Worm (Caenorhabditis elegans): ENCODE results near the gene hyl-2.

Gene hyl-2

DNA sequence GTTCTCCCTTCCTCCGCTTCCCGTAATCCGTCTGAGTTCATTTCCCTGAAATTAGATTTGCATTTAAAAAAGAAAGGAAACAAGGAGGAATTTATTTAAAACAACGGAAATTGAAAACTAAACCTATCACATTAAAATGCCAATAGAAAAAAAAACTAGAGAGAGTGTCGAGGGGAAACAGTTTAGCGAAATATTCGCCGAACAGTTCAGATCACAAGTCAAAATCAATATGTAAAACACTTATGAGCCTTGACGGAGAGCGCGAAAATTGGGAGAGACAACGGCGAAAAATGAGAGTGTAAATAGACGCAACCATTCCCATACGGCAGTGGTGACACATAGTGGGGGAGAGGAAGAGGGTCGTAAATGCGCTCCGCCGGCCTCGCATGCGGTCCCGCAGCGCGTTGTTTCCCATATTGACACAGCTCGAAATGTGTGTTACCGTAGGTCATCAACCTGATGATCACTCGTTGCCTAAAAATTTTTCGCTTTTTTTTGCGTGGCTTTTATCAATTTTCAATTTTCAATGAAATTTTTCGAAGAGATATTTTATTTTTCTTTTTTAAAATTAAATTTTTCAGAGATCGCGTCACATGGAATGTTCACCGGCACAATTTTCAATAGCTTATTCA lies 12.6 kb upstream of the hyl-2 start, which contains the start of the genes dnj-14 and glit-1 (continued):
- TF ChIP-seq let-607 (tag; optimal IDR thresholded peaks at IDR 0.05) (peak; percentile 74 to 80), T26A5.8 (tag; optimal IDR thresholded peaks at IDR 0.05) (no peak), attf-3 (GFP tag; conservative IDR thresholded peaks at IDR 0.05) (0 out of 2 replicates have a peak, but pooled peaks have one; percentile 11), ceh-100 (GFP tag; IDR thresholded peaks at IDR 0.05) (no peak), tbp1 (GFP tag; optimal IDR thresholded peaks at IDR 0.05) (peak; percentile 63), cebp-1 (GFP tag; IDR thresholded peaks at IDR 0.05) (peak; percentile 52; the same call in 1 of the 2 replicates), cebp-1 (tag; optimal IDR thresholded peaks at IDR 0.05) (peak; percentile 89), let-526 (GFP tag; IDR thresholded peaks at IDR 0.05) (peak; percentile 76; the same call in 1 of the 2 replicates), B0019.2 (GFP tag; conservative IDR thresholded peaks at IDR 0.05) (no peak), Y56A3A.18 (GFP tag; IDR thresholded peaks at IDR 0.05) (0 out of 2 replicates have a peak, but pooled peaks have one; percentile 51), lin-54 (GFP tag; optimal IDR thresholded peaks at IDR 0.05) (peak; percentile 34), rcor-1 (GFP tag; IDR thresholded peaks at IDR 0.05) (peak; percentile 50), nfya-1 (tag; optimal IDR thresholded peaks at IDR 0.05; ENCODE audit: borderline replicate concordance, insufficient read depth) (no peak), lin-26 (GFP tag; IDR thresholded peaks at IDR 0.05) (no peak), fkh-3 (tag; optimal IDR thresholded peaks at IDR 0.05) (no peak), unc-130 (GFP tag; optimal IDR thresholded peaks at IDR 0.05) (no peak), nhr-90 (tag; optimal IDR thresholded peaks at IDR 0.05) (peak; percentile 65), F33H1.4 (GFP tag; IDR thresholded peaks at IDR 0.05) (peak; percentile 79), ztf-3 (GFP tag; optimal IDR thresholded peaks at IDR 0.05) (no peak), unc-62 (GFP tag; optimal IDR thresholded peaks at IDR 0.05) (peak; percentile 51), ztf-18 (tag; optimal IDR thresholded peaks at IDR 0.05) (peak; percentile 57), snpc-3.4 (tag; optimal IDR thresholded peaks at IDR 0.05) (no peak), K11D2.4 (GFP tag; IDR thresholded peaks at IDR 0.05) (peak; percentile 62; the same call in 1 of the 2 replicates), C06A6.2 (GFP tag; conservative IDR thresholded peaks at IDR 0.05) (no peak), hmg-1.2 (GFP tag; IDR thresholded peaks at IDR 0.05) (peak; percentile 71), cebp-2 (GFP tag; IDR thresholded peaks at IDR 0.05) (no peak), snpc-4 (GFP tag; optimal IDR thresholded peaks at IDR 0.05) (no peak), snpc-4 (tag; optimal IDR thresholded peaks at IDR 0.05) (peak in 3 of 4 experiments; percentile 49 to 70 (median 53)), lir-1 (GFP tag; conservative IDR thresholded peaks at IDR 0.05) (peak; percentile 36; the same call in 1 of the 2 replicates), snpc-1.3 (tag; optimal IDR thresholded peaks at IDR 0.05; ENCODE audit: insufficient read depth) (peak; percentile 4), repo-1 (tag; optimal IDR thresholded peaks at IDR 0.05) (peak; percentile 51), ceh-91 (GFP tag; IDR thresholded peaks at IDR 0.05) (no peak), ccch-3 (GFP tag; optimal IDR thresholded peaks at IDR 0.05) (no peak), ztf-22 (GFP tag; optimal IDR thresholded peaks at IDR 0.05) (peak; percentile 19), ets-4 (GFP tag; optimal IDR thresholded peaks at IDR 0.05) (peak; percentile 58), attf-5 (GFP tag; optimal IDR thresholded peaks at IDR 0.05) (peak; percentile 94), sea-2 (GFP tag; IDR thresholded peaks at IDR 0.05) (no peak), B0035.1 (tag; optimal IDR thresholded peaks at IDR 0.05) (no peak), lin-35 (GFP tag; optimal IDR thresholded peaks at IDR 0.05) (peak in 1 of 3 experiments; percentile 58), bed-2 (GFP tag; IDR thresholded peaks at IDR 0.05) (peak; percentile 12; the same call in 1 of the 2 replicates), zfh-2 (GFP tag; conservative IDR thresholded peaks at IDR 0.05) (peak; percentile 96), Y53G8AR.9 (GFP tag; conservative IDR thresholded peaks at IDR 0.05) (0 out of 2 replicates have a peak, but pooled peaks have one; percentile 35), madf-10 (tag; optimal IDR thresholded peaks at IDR 0.05) (peak; percentile 84), nhr-80 (tag; optimal IDR thresholded peaks at IDR 0.05) (peak; percentile 98), B0336.3 (GFP tag; IDR thresholded peaks at IDR 0.05) (peak; percentile 77), nhr-179 (tag; optimal IDR thresholded peaks at IDR 0.05) (no peak)
